Worm (Caenorhabditis elegans) whole organism, L1 larva: ENCODE data around the gene ttr-13.

Experiments
- C04F5.9 ChIP-seq: sonication (generic microtip); optimal IDR thresholded peaks from 2 replicates; lab custom pipeline; 2016; ENCODE audit warnings: missing genetic modification characterization, missing compliant biosample characterization
- C16A3.4 ChIP-seq: fragments of 150-350 bp; optimal IDR thresholded peaks from 2 replicates; lab custom pipeline; 2014; ENCODE audit warnings: missing biosample characterization, missing genetic modification characterization
- C34B4.2 ChIP-seq: sonication (generic microtip); optimal IDR thresholded peaks from 2 replicates; lab custom pipeline; 2017; ENCODE audit warnings: mild to moderate bottlenecking, missing genetic modification characterization, missing compliant biosample characterization
- aly-2 ChIP-seq: fragments of 150-350 bp; optimal IDR thresholded peaks from 2 replicates; lab custom pipeline; 2014; ENCODE audit warnings: missing biosample characterization, missing genetic modification characterization
- blmp-1 ChIP-seq: fragments of 150-350 bp; optimal IDR thresholded peaks from 2 replicates; lab custom pipeline; 2014; ENCODE audit warnings: missing biosample characterization, missing genetic modification characterization
- ceh-82 ChIP-seq, 3 experiments: fragments of 150-350 bp in 1 of 3; sonication (generic microtip) in 2 of 3; optimal IDR thresholded peaks; 2 replicates each; lab custom pipeline; 2014 to 2017; ENCODE audit warnings: missing biosample characterization in 3 of 3, missing genetic modification characterization in 3 of 3
- ceh-88 ChIP-seq: fragments of 200-800 bp; sonication (Bioruptor generic); IDR thresholded peaks from 2 replicates; pipeline ENCODE4 v1.3.6; 2022; ENCODE audit warnings: missing genetic modification characterization, missing compliant biosample characterization
- ceh-90 ChIP-seq: sonication (generic microtip); optimal IDR thresholded peaks from 2 replicates; lab custom pipeline; 2016; ENCODE audit warnings: missing genetic modification characterization, missing compliant biosample characterization
- ces-1 ChIP-seq: fragments of 150-350 bp; optimal IDR thresholded peaks from 2 replicates; lab custom pipeline; 2014; ENCODE audit warnings: missing biosample characterization, missing genetic modification reagents, missing genetic modification characterization
- efl-3 ChIP-seq: fragments of 200-800 bp; sonication (Bioruptor generic); optimal IDR thresholded peaks from 2 replicates; lab custom pipeline; 2018; ENCODE audit warnings: mild to moderate bottlenecking, missing genetic modification characterization, missing compliant biosample characterization
- elt-2 ChIP-seq: sonication (generic microtip); optimal IDR thresholded peaks from 2 replicates; lab custom pipeline; 2016; ENCODE audit warnings: missing genetic modification characterization, mild to moderate bottlenecking, inconsistent platforms, missing compliant biosample characterization, missing genetic modification reagents
- elt-3 ChIP-seq, 6 experiments: fragments of 150-350 bp in 1 of 6; sonication (generic microtip); optimal IDR thresholded peaks; 2 replicates each; lab custom pipeline; 2017 to 2018; ENCODE audit warnings: missing biosample characterization in 6 of 6, missing genetic modification characterization in 6 of 6, inconsistent platforms in 1 of 6
- ets-5 ChIP-seq: fragments of 200-800 bp; sonication (Bioruptor generic); IDR thresholded peaks from 2 replicates; pipeline ENCODE4 v1.3.6; 2022; ENCODE audit warnings: missing genetic modification characterization, missing compliant biosample characterization
- fkh-10 ChIP-seq: sonication (generic microtip); optimal IDR thresholded peaks from 2 replicates; lab custom pipeline; 2017; ENCODE audit warnings: missing biosample characterization, missing genetic modification reagents, missing genetic modification characterization
- grh-1 ChIP-seq: fragments of 200-800 bp; sonication (Bioruptor generic); IDR thresholded peaks from 2 replicates; pipeline ENCODE4 v1.3.6; 2022; ENCODE audit warnings: missing genetic modification reagents, missing genetic modification characterization, missing compliant biosample characterization
- hlh-17 ChIP-seq: fragments of 200-800 bp; sonication (Bioruptor generic); optimal IDR thresholded peaks from 2 replicates; lab custom pipeline; 2018; ENCODE audit warnings: missing genetic modification characterization, mild to moderate bottlenecking, missing compliant biosample characterization, moderate library complexity, borderline replicate concordance
- hpl-2 ChIP-seq: fragments of 150-350 bp; optimal IDR thresholded peaks from 2 replicates; lab custom pipeline; 2014; ENCODE audit warnings: missing biosample characterization, missing genetic modification reagents, missing genetic modification characterization
- isw-1 ChIP-seq: fragments of 200-800 bp; sonication (Bioruptor generic); IDR thresholded peaks from 2 replicates; pipeline ENCODE4 v1.3.6; 2022; ENCODE audit warnings: missing genetic modification characterization, missing compliant biosample characterization
- lin-14 ChIP-seq: fragments of 200-800 bp; sonication (Bioruptor generic); optimal IDR thresholded peaks from 2 replicates; lab custom pipeline; 2018; ENCODE audit warnings: mild to moderate bottlenecking, missing genetic modification characterization, moderate library complexity, missing compliant biosample characterization
- lin-15B ChIP-seq: fragments of 150-350 bp; sonication (generic microtip); optimal IDR thresholded peaks from 3 replicates; lab custom pipeline; 2014; ENCODE audit warnings: missing biosample characterization, missing genetic modification characterization
- lin-35 ChIP-seq, 2 experiments: fragments of 150-350 bp; optimal IDR thresholded peaks; 2 replicates each; lab custom pipeline; 2014; ENCODE audit warnings: missing biosample characterization in 2 of 2, missing genetic modification characterization in 2 of 2, missing genetic modification reagents in 2 of 2
- mab-9 ChIP-seq: fragments of 200-800 bp; sonication (Bioruptor generic); IDR thresholded peaks from 2 replicates; pipeline ENCODE4 v1.3.6; 2022; ENCODE audit warnings: missing genetic modification reagents, missing genetic modification characterization, missing compliant biosample characterization
- mef-2 ChIP-seq: fragments of 150-350 bp; optimal IDR thresholded peaks from 2 replicates; lab custom pipeline; 2014; ENCODE audit warnings: missing biosample characterization, missing genetic modification characterization
- mep-1 ChIP-seq: fragments of 150-350 bp; optimal IDR thresholded peaks from 2 replicates; lab custom pipeline; 2014; ENCODE audit warnings: missing biosample characterization, missing genetic modification characterization
- nhr-12 ChIP-seq: sonication (generic microtip); optimal IDR thresholded peaks from 2 replicates; lab custom pipeline; 2017; ENCODE audit warnings: missing biosample characterization, missing genetic modification characterization
- nhr-20 ChIP-seq: sonication (generic microtip); optimal IDR thresholded peaks from 2 replicates; lab custom pipeline; 2016; ENCODE audit warnings: mild to moderate bottlenecking, missing genetic modification characterization, missing compliant biosample characterization
- nhr-71 ChIP-seq: sonication (generic microtip); optimal IDR thresholded peaks from 2 replicates; lab custom pipeline; 2016; ENCODE audit warnings: mild to moderate bottlenecking, missing genetic modification characterization, moderate library complexity, missing compliant biosample characterization
- nhr-84 ChIP-seq: sonication (generic microtip); optimal IDR thresholded peaks from 2 replicates; lab custom pipeline; 2017; ENCODE audit warnings: missing biosample characterization, missing genetic modification characterization
- pqm-1 ChIP-seq: sonication (generic microtip); optimal IDR thresholded peaks from 3 replicates; lab custom pipeline; 2017; ENCODE audit warnings: missing biosample characterization, missing genetic modification characterization
- rnt-1 ChIP-seq: sonication (generic microtip); optimal IDR thresholded peaks from 2 replicates; lab custom pipeline; 2016; ENCODE audit warnings: mild to moderate bottlenecking, missing genetic modification characterization, moderate library complexity, missing compliant biosample characterization
- snpc-4 ChIP-seq: fragments of 150-350 bp; optimal IDR thresholded peaks from 2 replicates; lab custom pipeline; 2014; ENCODE audit warnings: missing biosample characterization, missing genetic modification characterization
- unc-130 ChIP-seq: fragments of 150-350 bp; optimal IDR thresholded peaks from 2 replicates; lab custom pipeline; 2017; ENCODE audit warnings: missing biosample characterization, missing genetic modification characterization, inconsistent platforms
- unc-62 ChIP-seq: fragments of 150-350 bp; optimal IDR thresholded peaks from 2 replicates; lab custom pipeline; 2014; ENCODE audit warnings: missing biosample characterization, missing genetic modification reagents, missing genetic modification characterization
- unc-98 ChIP-seq: fragments of 200-800 bp; sonication (Bioruptor generic); IDR thresholded peaks from 2 replicates; pipeline ENCODE4 v1.3.6; 2022; ENCODE audit warnings: missing genetic modification characterization, missing compliant biosample characterization
- zag-1 ChIP-seq: fragments of 150-350 bp; optimal IDR thresholded peaks from 2 replicates; lab custom pipeline; 2014; ENCODE audit warnings: missing biosample characterization, missing genetic modification characterization

ttr-13 gene

ce11 chrV:20604606-20605155, 32.1 kb downstream of the ttr-13 start, which contains the start of gene ttr-57:
TSS of gene ttr-57 (plus strand) at chrV:20605105.
- TF ChIP-seq snpc-4 (tag; lab: Kevin White, UChicago) = no peak
- no peak for TF ChIP-seq hlh-17 (GFP tag; lab: Kevin White, UChicago)
- TF ChIP-seq C16A3.4 (tag; lab: Kevin White, UChicago) = no peak
- no peak for TF ChIP-seq grh-1 (GFP tag; lab: Robert Waterston, UW)
- no peak for TF ChIP-seq nhr-71
- TF ChIP-seq ceh-82 (tag; optimal IDR thresholded peaks at IDR 0.05; lab: Kevin White, UChicago) = no peak
- TF ChIP-seq elt-2 (tag; lab: Kevin White, UChicago) = no peak
- no peak for TF ChIP-seq pqm-1 (tag; lab: Kevin White, UChicago)
- no peak for TF ChIP-seq unc-62 (GFP tag; lab: Kevin White, UChicago)
- no peak for TF ChIP-seq fkh-10 (GFP tag; lab: Kevin White, UChicago)
- no peak for TF ChIP-seq ets-5 (GFP tag; lab: Robert Waterston, UW)

ce11 chrV:20603014-20603413, 33.7 kb downstream of the ttr-13 start, which contains the start of gene ttr-11:
TSS of gene ttr-11 (plus strand) at chrV:20603314.
- TF ChIP-seq nhr-71 (no peak), hpl-2 (no peak), ceh-88 (no peak), elt-3 (tag; optimal IDR thresholded peaks at IDR 0.05; lab: Kevin White, UChicago) (no peak), snpc-4 (tag; lab: Kevin White, UChicago) (no peak), fkh-10 (GFP tag; lab: Kevin White, UChicago) (no peak), efl-3 (GFP tag; lab: Kevin White, UChicago) (no peak), nhr-12 (tag; lab: Kevin White, UChicago) (no peak), lin-35 (GFP tag; optimal IDR thresholded peaks at IDR 0.05; lab: Kevin White, UChicago) (no peak)

- TF ChIP-seq ceh-82 (tag; optimal IDR thresholded peaks at IDR 0.05; lab: Kevin White, UChicago) (no peak), mef-2 (tag; lab: Kevin White, UChicago) (no peak), elt-2 (tag; lab: Kevin White, UChicago) (no peak), aly-2 (no peak), zag-1 (tag; lab: Kevin White, UChicago) (no peak), rnt-1 (tag; lab: Kevin White, UChicago) (no peak)
Observed at ce11 chrV:20600704-20601103, 36.1 kb downstream of the ttr-13 start.

- no peak for TF ChIP-seq nhr-84 (tag; lab: Kevin White, UChicago)
- TF ChIP-seq blmp-1 (tag; lab: Kevin White, UChicago) = peak; percentile 50
Observed at ce11 chrV:20599795-20600194, 37.0 kb downstream of the ttr-13 start, which contains the start of gene col-163. TSS of gene col-163 (plus strand) at chrV:20600095.

ce11 chrV:20597076-20597475, 39.7 kb downstream of the ttr-13 start, which contains the start of gene F46B3.1:
TSS of gene F46B3.1 (minus strand) at chrV:20597176.
- no peak for TF ChIP-seq unc-130
- TF ChIP-seq ceh-88 = no peak
- TF ChIP-seq mab-9 (GFP tag; lab: Robert Waterston, UW) = no peak
- no peak for TF ChIP-seq hlh-17 (GFP tag; lab: Kevin White, UChicago)
- TF ChIP-seq lin-35 (GFP tag; optimal IDR thresholded peaks at IDR 0.05; lab: Kevin White, UChicago) = no peak
- no peak for TF ChIP-seq ces-1 (GFP tag; lab: Kevin White, UChicago)
- TF ChIP-seq isw-1 (GFP tag; lab: Robert Waterston, UW) = no peak
- no peak for TF ChIP-seq lin-14 (GFP tag; lab: Kevin White, UChicago)
- no peak for TF ChIP-seq C04F5.9 (tag; lab: Kevin White, UChicago)
- no peak for TF ChIP-seq nhr-20 (tag; lab: Kevin White, UChicago)
- TF ChIP-seq aly-2 = no peak
- TF ChIP-seq elt-3 (tag; optimal IDR thresholded peaks at IDR 0.05; lab: Kevin White, UChicago) = no peak
- TF ChIP-seq ceh-90 (tag; lab: Kevin White, UChicago) = no peak
- no peak for TF ChIP-seq lin-15B (tag; lab: Kevin White, UChicago)
- no peak for TF ChIP-seq unc-98 (GFP tag; lab: Robert Waterston, UW)
- TF ChIP-seq C34B4.2 (tag; lab: Kevin White, UChicago) = no peak
- TF ChIP-seq mep-1 = no peak
- no peak for TF ChIP-seq blmp-1 (tag; lab: Kevin White, UChicago)
